Worm (Caenorhabditis elegans) whole organism, mixed stage, embryonic: ENCODE data around the gene C16C8.27.

Source experiments
- blmp-1 ChIP-seq: fragments of 150-350 bp; optimal IDR thresholded peaks from 2 replicates; lab custom pipeline; 2014; ENCODE audit warnings: missing biosample characterization, missing genetic modification characterization
- elt-1 ChIP-seq: sonication (generic microtip); optimal IDR thresholded peaks from 2 replicates; lab custom pipeline; 2017; ENCODE audit warnings: missing genetic modification characterization, mild to moderate bottlenecking, missing compliant biosample characterization, antibody characterized with exemption, moderate library complexity, borderline replicate concordance; ENCODE audit not compliant: insufficient read depth
- mab-5 ChIP-seq: fragments of 150-350 bp; optimal IDR thresholded peaks from 2 replicates; lab custom pipeline; 2014; ENCODE audit warnings: missing biosample characterization, missing genetic modification characterization
- nhr-12 ChIP-seq: fragments of 150-350 bp; optimal IDR thresholded peaks from 2 replicates; lab custom pipeline; 2014; ENCODE audit warnings: missing biosample characterization, missing genetic modification characterization
- nhr-28 ChIP-seq: fragments of 150-350 bp; optimal IDR thresholded peaks from 2 replicates; lab custom pipeline; 2014; ENCODE audit warnings: missing biosample characterization, missing genetic modification characterization
- nhr-76 ChIP-seq: sonication (generic microtip); optimal IDR thresholded peaks from 2 replicates; lab custom pipeline; 2017; ENCODE audit warnings: missing biosample characterization, missing genetic modification characterization
- pha-4 ChIP-seq: fragments of 150-350 bp; optimal IDR thresholded peaks from 2 replicates; lab custom pipeline; 2018; ENCODE audit warnings: missing biosample characterization, missing genetic modification reagents, missing genetic modification characterization
- snpc-4 ChIP-seq: fragments of 150-350 bp; optimal IDR thresholded peaks from 2 replicates; lab custom pipeline; 2014; ENCODE audit warnings: missing biosample characterization, missing genetic modification characterization
- sptf-1 ChIP-seq: sonication (generic microtip); optimal IDR thresholded peaks from 2 replicates; lab custom pipeline; 2017; ENCODE audit warnings: mild to moderate bottlenecking, missing genetic modification characterization, moderate library complexity, missing compliant biosample characterization
- unc-120 ChIP-seq: sonication (generic microtip); optimal IDR thresholded peaks from 2 replicates; lab custom pipeline; 2017; ENCODE audit warnings: missing genetic modification characterization, missing compliant biosample characterization; ENCODE audit not compliant: poor library complexity, severe bottlenecking
- unc-39 ChIP-seq: fragments of 150-350 bp; optimal IDR thresholded peaks from 2 replicates; lab custom pipeline; 2014; ENCODE audit warnings: missing biosample characterization, missing genetic modification characterization
- zip-8 ChIP-seq: fragments of 150-350 bp; optimal IDR thresholded peaks from 2 replicates; lab custom pipeline; 2014; ENCODE audit warnings: missing biosample characterization, missing genetic modification characterization

DNA sequence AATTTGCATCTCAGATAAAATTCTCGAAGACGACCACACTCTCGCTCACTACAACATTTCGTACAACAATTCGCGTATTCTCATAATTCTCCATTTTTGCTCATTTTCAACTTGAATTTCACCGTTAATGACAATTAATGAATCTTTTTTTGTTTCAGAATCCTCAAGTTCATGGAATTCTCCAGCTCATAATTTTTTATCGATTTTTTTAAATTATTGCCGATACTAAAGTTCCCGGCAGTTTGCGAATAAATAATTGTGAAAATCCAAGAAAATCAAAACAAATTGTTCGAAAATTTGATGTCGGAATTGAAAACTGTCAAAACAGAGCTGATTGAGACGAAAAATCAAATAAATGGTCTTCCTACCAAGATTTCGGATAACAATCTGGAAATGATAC, 6.4 kb downstream of the C16C8.27 start, which contains the start of gene C16C8.21:
- no peak for TF ChIP-seq unc-120
- no peak for TF ChIP-seq blmp-1
- no peak for TF ChIP-seq elt-1 (tag; lab: Kevin White, UChicago)
- no peak for TF ChIP-seq nhr-76 (tag; lab: Kevin White, UChicago)
- no peak for TF ChIP-seq nhr-12 (tag; lab: Kevin White, UChicago)
- TF ChIP-seq snpc-4 (tag; lab: Kevin White, UChicago), result no peak
- no peak for TF ChIP-seq unc-39 (tag; lab: Kevin White, UChicago)
- no peak for TF ChIP-seq zip-8 (tag; lab: Kevin White, UChicago)
- no peak for TF ChIP-seq pha-4
- no peak for TF ChIP-seq mab-5 (tag; lab: Kevin White, UChicago)
- no peak for TF ChIP-seq nhr-28 (tag; lab: Kevin White, UChicago)
- no peak for TF ChIP-seq sptf-1 (tag; lab: Kevin White, UChicago)
